Fruit fly (Drosophila melanogaster): Measurements from ENCODE around the gene wisp.

Gene wisp

DNA sequence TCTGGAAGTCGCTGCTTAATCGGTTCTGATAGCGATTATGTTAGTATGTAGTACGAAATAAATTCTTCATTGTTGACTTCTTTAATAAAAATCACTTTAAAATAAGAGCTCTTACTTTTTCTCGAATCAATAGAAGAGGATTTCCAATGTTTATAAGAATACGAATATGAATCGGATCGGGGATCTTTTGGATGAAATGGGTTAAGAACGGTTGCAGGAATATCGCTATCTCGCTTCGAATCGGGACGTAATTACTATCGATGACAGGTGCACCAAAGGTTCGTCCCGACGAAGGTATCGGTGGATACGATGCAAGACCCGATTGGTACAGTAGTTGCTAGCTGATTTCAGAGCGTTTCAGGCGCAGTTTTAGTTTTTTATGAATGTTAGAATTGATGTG is at the start of gene wisp:
wisp (plus strand) TSS at position 301 of the 400 bp plus-strand sequence.
- no peak for TF ChIP-seq CG10348 (GFP tag; IDR thresholded peaks at IDR 0.05)
- no peak for TF ChIP-seq Pif1B (GFP tag; optimal IDR thresholded peaks at IDR 0.05)
- no peak for TF ChIP-seq Pif1A (GFP tag; optimal IDR thresholded peaks at IDR 0.05)
- TF ChIP-seq CG32121 (GFP tag; IDR thresholded peaks at IDR 0.05): no peak

DNA sequence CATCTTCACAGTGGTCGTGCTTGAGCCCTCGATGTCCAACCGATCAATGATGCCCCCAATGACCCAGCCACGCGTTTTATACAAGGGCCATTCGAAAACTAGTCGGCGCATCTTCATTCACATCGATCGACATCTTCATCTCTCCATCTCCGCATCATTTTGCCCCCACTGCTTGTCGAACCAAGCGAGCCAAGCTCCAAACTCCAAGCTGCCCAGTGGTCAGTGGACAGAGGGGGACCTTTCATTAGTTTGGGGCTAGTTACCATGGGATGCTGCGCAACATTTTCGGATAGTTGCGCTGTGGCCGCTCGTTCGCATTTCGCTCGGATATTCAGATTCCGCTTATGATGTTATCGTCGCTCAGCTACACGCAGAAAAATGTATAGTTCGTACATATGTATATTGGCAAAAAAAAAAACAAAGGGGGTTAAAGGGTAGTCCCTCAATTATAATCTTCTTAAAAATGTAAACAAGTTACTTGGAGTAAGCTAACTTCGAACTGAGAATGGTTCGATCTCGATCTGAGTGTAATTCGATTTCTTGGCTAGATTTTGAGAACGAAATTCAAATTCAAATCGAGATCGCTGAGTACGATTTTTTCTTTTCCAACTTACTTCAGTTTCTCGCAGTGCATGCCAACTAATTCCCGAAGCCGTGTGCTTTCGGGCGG is 47.6 kb upstream of the wisp start, which contains the start of gene CG15740:
CG15740 (minus strand) TSS at position 51 of the 670 bp plus-strand sequence.
- TF ChIP-seq Pif1B (GFP tag; optimal IDR thresholded peaks at IDR 0.05): no peak
- no peak for TF ChIP-seq rn (GFP tag; IDR thresholded peaks at IDR 0.05)
- TF ChIP-seq D1 (tag; optimal IDR thresholded peaks at IDR 0.05): no peak
- TF ChIP-seq CG8301 (tag; optimal IDR thresholded peaks at IDR 0.05): no peak
- no peak for TF ChIP-seq CG9948 (tag; optimal IDR thresholded peaks at IDR 0.05)
- 0 out of 3 replicates have a peak, but pooled peaks have one; percentile 24 for TF ChIP-seq CG4496 (GFP tag; IDR thresholded peaks at IDR 0.05)
- no peak for TF ChIP-seq Ets98B (GFP tag; IDR thresholded peaks at IDR 0.05)
- no peak for TF ChIP-seq CG8159 (tag; optimal IDR thresholded peaks at IDR 0.05)
- peak; percentile 31; the same call in 1 of the 2 replicates for TF ChIP-seq CG32121 (GFP tag; IDR thresholded peaks at IDR 0.05)
- TF ChIP-seq fd96Ca (GFP tag; IDR thresholded peaks at IDR 0.05): no peak
- TF ChIP-seq Snoo (tag; optimal IDR thresholded peaks at IDR 0.05): no peak
- TF ChIP-seq CG14655 (GFP tag; optimal IDR thresholded peaks at IDR 0.05): no peak

dm6 chrX:11848507-11849264 is 45.1 kb upstream of the wisp start:
- TF ChIP-seq CG12605 (GFP tag; IDR thresholded peaks at IDR 0.05) (no peak), Snoo (tag; optimal IDR thresholded peaks at IDR 0.05) (no peak), CG15710 (tag; optimal IDR thresholded peaks at IDR 0.05) (no peak), CG34367 (tag; optimal IDR thresholded peaks at IDR 0.05) (no peak), CG13204 (GFP tag; optimal IDR thresholded peaks at IDR 0.05) (no peak), Pif1B (GFP tag; optimal IDR thresholded peaks at IDR 0.05) (no peak), gl (tag; optimal IDR thresholded peaks at IDR 0.05) (no peak), fd96Ca (GFP tag; IDR thresholded peaks at IDR 0.05) (no peak), Ets98B (GFP tag; IDR thresholded peaks at IDR 0.05) (no peak), CG14655 (GFP tag; optimal IDR thresholded peaks at IDR 0.05) (no peak), EcR (GFP tag; optimal IDR thresholded peaks at IDR 0.05) (no peak), D1 (tag; optimal IDR thresholded peaks at IDR 0.05) (no peak), Pif1A (GFP tag; optimal IDR thresholded peaks at IDR 0.05) (no peak), CG8159 (tag; optimal IDR thresholded peaks at IDR 0.05) (no peak), CG9948 (tag; optimal IDR thresholded peaks at IDR 0.05) (no peak), CG4496 (GFP tag; IDR thresholded peaks at IDR 0.05) (no peak), rn (GFP tag; IDR thresholded peaks at IDR 0.05) (no peak), CG32121 (GFP tag; IDR thresholded peaks at IDR 0.05) (no peak)

- TF ChIP-seq CG8301 (tag; optimal IDR thresholded peaks at IDR 0.05) (no peak), CG12605 (GFP tag; IDR thresholded peaks at IDR 0.05) (no peak), CG9948 (tag; optimal IDR thresholded peaks at IDR 0.05) (no peak), CG8159 (tag; optimal IDR thresholded peaks at IDR 0.05) (no peak), D1 (tag; optimal IDR thresholded peaks at IDR 0.05) (no peak), gl (tag; optimal IDR thresholded peaks at IDR 0.05) (no peak), CG13204 (GFP tag; optimal IDR thresholded peaks at IDR 0.05) (no peak), EcR (GFP tag; optimal IDR thresholded peaks at IDR 0.05) (no peak), CG17806 (tag; optimal IDR thresholded peaks at IDR 0.05) (no peak), CG15710 (tag; optimal IDR thresholded peaks at IDR 0.05) (no peak), rn (GFP tag; IDR thresholded peaks at IDR 0.05) (no peak), Pif1A (GFP tag; optimal IDR thresholded peaks at IDR 0.05) (no peak), Ets98B (GFP tag; IDR thresholded peaks at IDR 0.05) (no peak)
Measured at dm6 chrX:11849267-11849666, 44.5 kb upstream of the wisp start.

DNA sequence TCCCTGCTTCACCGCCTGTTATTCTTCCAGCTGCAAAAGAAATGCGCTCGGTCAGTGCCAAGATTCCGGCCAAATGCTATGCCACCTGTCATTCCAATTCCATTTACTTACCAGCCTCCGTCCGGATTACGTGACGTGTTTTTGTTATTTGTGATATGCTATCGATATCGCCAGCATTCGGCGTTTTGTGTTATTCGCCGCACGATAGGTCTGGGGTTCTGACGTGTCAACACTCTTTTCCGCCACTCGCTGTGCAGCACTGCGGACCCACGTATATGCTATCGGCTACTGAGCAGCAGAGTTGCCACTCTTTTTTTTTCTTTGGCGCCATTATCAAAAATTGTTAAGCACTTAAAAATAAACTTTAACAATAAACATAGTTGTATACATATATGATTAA is 41.4 kb upstream of the wisp start, which contains the start of gene p24-1:
p24-1 (minus strand) TSS at position 221 of the 400 bp plus-strand sequence.
- TF ChIP-seq CG17806 (tag; optimal IDR thresholded peaks at IDR 0.05): no peak
- no peak for TF ChIP-seq CG10348 (GFP tag; IDR thresholded peaks at IDR 0.05)
- TF ChIP-seq gl (tag; optimal IDR thresholded peaks at IDR 0.05): no peak
- peak; percentile 39; the same call in 1 of the 2 replicates for TF ChIP-seq Ets98B (GFP tag; IDR thresholded peaks at IDR 0.05)
- no peak for TF ChIP-seq rn (GFP tag; IDR thresholded peaks at IDR 0.05)
- no peak for TF ChIP-seq Pif1A (GFP tag; optimal IDR thresholded peaks at IDR 0.05)
- TF ChIP-seq EcR (GFP tag; optimal IDR thresholded peaks at IDR 0.05): no peak
- no peak for TF ChIP-seq Pif1B (GFP tag; optimal IDR thresholded peaks at IDR 0.05)
- no peak for TF ChIP-seq CG8159 (tag; optimal IDR thresholded peaks at IDR 0.05)
- no peak for TF ChIP-seq CG13204 (GFP tag; optimal IDR thresholded peaks at IDR 0.05)
- peak; percentile 18; the same call in 1 of the 3 replicates for TF ChIP-seq fd96Ca (GFP tag; IDR thresholded peaks at IDR 0.05)
- no peak for TF ChIP-seq CG34367 (tag; optimal IDR thresholded peaks at IDR 0.05)
- peak; percentile 13 for TF ChIP-seq CG15710 (tag; optimal IDR thresholded peaks at IDR 0.05)
- no peak for TF ChIP-seq CG9948 (tag; optimal IDR thresholded peaks at IDR 0.05)
- TF ChIP-seq Snoo (tag; optimal IDR thresholded peaks at IDR 0.05): peak; percentile 33
- no peak; the same call in 1 of the 2 replicates for TF ChIP-seq CG32121 (GFP tag; IDR thresholded peaks at IDR 0.05)
- no peak for TF ChIP-seq CG12605 (GFP tag; IDR thresholded peaks at IDR 0.05)
- peak; percentile 43; the same call in 2 of the 3 replicates for TF ChIP-seq CG4496 (GFP tag; IDR thresholded peaks at IDR 0.05)
- no peak for TF ChIP-seq CG14655 (GFP tag; optimal IDR thresholded peaks at IDR 0.05)
- no peak for TF ChIP-seq D1 (tag; optimal IDR thresholded peaks at IDR 0.05)
- no peak for TF ChIP-seq CG8301 (tag; optimal IDR thresholded peaks at IDR 0.05)

Data from whole organism, pupa.